Fruit fly (Drosophila melanogaster): ENCODE data around the gene Cox10.

DNA sequence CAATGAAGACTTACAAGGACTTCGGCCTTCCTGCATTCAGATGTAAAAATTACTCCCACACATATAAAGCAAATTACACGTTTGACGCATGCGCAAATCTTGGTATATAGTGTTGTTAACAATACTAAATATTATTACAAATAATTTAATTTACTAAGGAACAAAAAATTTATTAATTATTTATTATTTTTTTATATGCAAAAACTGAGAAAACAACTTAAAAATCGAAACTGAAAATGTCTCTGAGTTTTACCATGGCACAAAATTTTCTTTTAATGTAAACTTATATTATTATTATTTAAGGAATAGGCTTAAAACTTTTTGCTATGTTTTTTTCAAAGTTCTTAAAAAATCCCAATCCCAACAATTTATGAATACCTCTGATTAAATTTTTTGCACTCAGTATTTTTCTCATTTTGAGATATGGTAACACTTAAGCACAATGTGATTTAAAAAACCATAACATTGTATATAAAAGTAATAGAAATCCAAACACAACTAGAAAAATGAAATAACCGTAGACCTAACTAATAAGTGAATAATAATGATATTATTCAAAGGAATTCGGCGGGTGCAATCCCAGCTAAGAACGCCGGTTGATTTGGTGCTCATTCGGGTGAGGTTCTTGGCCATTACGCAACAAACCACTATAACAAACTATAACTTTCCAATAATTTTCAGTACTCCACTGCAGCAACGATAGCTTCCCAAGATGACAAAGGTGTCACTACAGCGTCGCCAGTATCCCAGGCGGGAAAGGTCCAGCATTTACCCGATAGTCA, at the start of gene Cox10, which contains the start of gene Schip1:
- no peak for TF ChIP-seq CG9705 (GFP tag; optimal IDR thresholded peaks at IDR 0.05)
- TF ChIP-seq Hr83 (GFP tag; optimal IDR thresholded peaks at IDR 0.05; ENCODE audit: poor library complexity, severe bottlenecking), result no peak
- TF ChIP-seq Myc (optimal IDR thresholded peaks at IDR 0.05), result no peak
- TF ChIP-seq usp (GFP tag; optimal IDR thresholded peaks at IDR 0.05), result no peak
- no peak for TF ChIP-seq psq (GFP tag; optimal IDR thresholded peaks at IDR 0.05)
- no peak for TF ChIP-seq OdsH (GFP tag; optimal IDR thresholded peaks at IDR 0.05)
- TF ChIP-seq Jra (GFP tag; optimal IDR thresholded peaks at IDR 0.05), result no peak
